Worm (Caenorhabditis elegans) whole organism, L3 larva: ENCODE results near the gene T06E8.8.
A peak's percentile ranks its signal among the peaks of the same experiment; 100 is the strongest.

Experiments used
- R02D3.7 ChIP-seq: fragments of 150-350 bp; optimal IDR thresholded peaks from 2 replicates; lab custom pipeline; 2014; ENCODE audit warnings: missing biosample characterization, missing genetic modification characterization
- aly-2 ChIP-seq: fragments of 150-350 bp; optimal IDR thresholded peaks from 2 replicates; lab custom pipeline; 2014; ENCODE audit warnings: missing biosample characterization, missing genetic modification characterization
- ama-1 ChIP-seq: fragments of 150-350 bp; optimal IDR thresholded peaks from 2 replicates; lab custom pipeline; 2018
- ceh-16 ChIP-seq: sonication (generic microtip); optimal IDR thresholded peaks from 2 replicates; lab custom pipeline; 2017; ENCODE audit warnings: missing biosample characterization, missing genetic modification characterization
- ceh-28 ChIP-seq: fragments of 150-350 bp; optimal IDR thresholded peaks from 2 replicates; lab custom pipeline; 2014; ENCODE audit warnings: missing biosample characterization, missing genetic modification reagents, missing genetic modification characterization
- ceh-9 ChIP-seq: sonication (generic microtip); optimal IDR thresholded peaks from 2 replicates; lab custom pipeline; 2018; ENCODE audit warnings: missing biosample characterization, missing genetic modification characterization
- daf-12 ChIP-seq: fragments of 150-350 bp; optimal IDR thresholded peaks from 2 replicates; lab custom pipeline; 2014; ENCODE audit warnings: missing biosample characterization, missing genetic modification reagents, missing genetic modification characterization
- egl-27 ChIP-seq: sonication (generic microtip); optimal IDR thresholded peaks from 4 replicates; lab custom pipeline; 2017; ENCODE audit warnings: missing biosample characterization, missing genetic modification reagents, missing genetic modification characterization
- egl-5 ChIP-seq: fragments of 150-350 bp; optimal IDR thresholded peaks from 2 replicates; lab custom pipeline; 2017; ENCODE audit warnings: missing biosample characterization, missing genetic modification reagents, missing genetic modification characterization, inconsistent platforms
- elt-3 ChIP-seq, 3 experiments: fragments of 150-350 bp in 1 of 3; sonication (generic microtip) in 2 of 3; optimal IDR thresholded peaks; 2 replicates in 2 of 3; 4 replicates in 1 of 3; lab custom pipeline; 2014 to 2017; ENCODE audit warnings: missing biosample characterization in 3 of 3, missing genetic modification characterization in 3 of 3
- eor-1 ChIP-seq, 2 experiments: fragments of 150-350 bp; optimal IDR thresholded peaks; 2 replicates each; lab custom pipeline; 2014 to 2018; ENCODE audit warnings: missing biosample characterization in 2 of 2, missing genetic modification characterization in 2 of 2
- fkh-10 ChIP-seq: sonication (generic microtip); optimal IDR thresholded peaks from 2 replicates; lab custom pipeline; 2017; ENCODE audit warnings: missing biosample characterization, missing genetic modification reagents, missing genetic modification characterization
- fos-1 ChIP-seq: fragments of 150-350 bp; optimal IDR thresholded peaks from 2 replicates; lab custom pipeline; 2014; ENCODE audit warnings: missing biosample characterization, missing genetic modification characterization
- hmg-11 ChIP-seq: sonication (generic microtip); optimal IDR thresholded peaks from 2 replicates; lab custom pipeline; 2016; ENCODE audit warnings: missing genetic modification characterization, missing compliant biosample characterization
- jun-1 ChIP-seq: fragments of 150-350 bp; optimal IDR thresholded peaks from 2 replicates; lab custom pipeline; 2014; ENCODE audit warnings: missing biosample characterization, missing genetic modification reagents, missing genetic modification characterization
- lin-15B ChIP-seq: fragments of 150-350 bp; optimal IDR thresholded peaks from 2 replicates; lab custom pipeline; 2014; ENCODE audit warnings: missing biosample characterization, missing genetic modification characterization
- lin-39 ChIP-seq: fragments of 150-350 bp; optimal IDR thresholded peaks from 2 replicates; lab custom pipeline; 2018; ENCODE audit warnings: missing biosample characterization, missing genetic modification reagents, missing genetic modification characterization
- lsy-12 ChIP-seq: sonication (generic microtip); optimal IDR thresholded peaks from 2 replicates; lab custom pipeline; 2016; ENCODE audit warnings: mild to moderate bottlenecking, missing genetic modification characterization, missing compliant biosample characterization
- mdl-1 ChIP-seq: fragments of 150-350 bp; optimal IDR thresholded peaks from 2 replicates; lab custom pipeline; 2014; ENCODE audit warnings: missing biosample characterization, missing genetic modification characterization
- nfya-1 ChIP-seq: sonication (generic microtip); optimal IDR thresholded peaks from 2 replicates; lab custom pipeline; 2017; ENCODE audit warnings: missing genetic modification characterization, mild to moderate bottlenecking, missing compliant biosample characterization, antibody characterized with exemption, moderate library complexity; ENCODE audit not compliant: insufficient read depth
- nhr-11 ChIP-seq: fragments of 150-350 bp; optimal IDR thresholded peaks from 2 replicates; lab custom pipeline; 2014; ENCODE audit warnings: missing biosample characterization, missing genetic modification characterization
- nhr-12 ChIP-seq: fragments of 150-350 bp; optimal IDR thresholded peaks from 2 replicates; lab custom pipeline; 2014; ENCODE audit warnings: missing biosample characterization, missing genetic modification characterization
- nhr-23 ChIP-seq: fragments of 150-350 bp; optimal IDR thresholded peaks from 2 replicates; lab custom pipeline; 2014; ENCODE audit warnings: missing biosample characterization, missing genetic modification reagents, missing genetic modification characterization
- nhr-237 ChIP-seq: fragments of 150-350 bp; optimal IDR thresholded peaks from 2 replicates; lab custom pipeline; 2014; ENCODE audit warnings: missing biosample characterization, missing genetic modification characterization
- nhr-25 ChIP-seq: sonication (generic microtip); optimal IDR thresholded peaks from 2 replicates; lab custom pipeline; 2017; ENCODE audit warnings: missing biosample characterization, missing genetic modification characterization
- nhr-28 ChIP-seq: fragments of 150-350 bp; optimal IDR thresholded peaks from 2 replicates; lab custom pipeline; 2014; ENCODE audit warnings: missing biosample characterization, missing genetic modification characterization
- nhr-43 ChIP-seq: sonication (generic microtip); optimal IDR thresholded peaks from 2 replicates; lab custom pipeline; 2016; ENCODE audit warnings: mild to moderate bottlenecking, missing genetic modification characterization, missing compliant biosample characterization; ENCODE audit not compliant: poor library complexity, severe bottlenecking
- nhr-67 ChIP-seq: fragments of 150-350 bp; optimal IDR thresholded peaks from 2 replicates; lab custom pipeline; 2014; ENCODE audit warnings: missing biosample characterization, missing genetic modification characterization
- nhr-76 ChIP-seq: fragments of 150-350 bp; sonication (generic microtip); optimal IDR thresholded peaks from 5 replicates; lab custom pipeline; 2014; ENCODE audit warnings: missing biosample characterization, missing genetic modification characterization
- pha-4 ChIP-seq: fragments of 150-350 bp; optimal IDR thresholded peaks from 2 replicates; lab custom pipeline; 2014; ENCODE audit warnings: missing biosample characterization, missing genetic modification reagents, missing genetic modification characterization
- skn-1 ChIP-seq: fragments of 150-350 bp; optimal IDR thresholded peaks from 2 replicates; lab custom pipeline; 2014; ENCODE audit warnings: missing biosample characterization, missing genetic modification characterization
- snpc-4 ChIP-seq: fragments of 150-350 bp; optimal IDR thresholded peaks from 2 replicates; lab custom pipeline; 2014; ENCODE audit warnings: missing biosample characterization, missing genetic modification characterization
- tbx-2 ChIP-seq: sonication (generic microtip); optimal IDR thresholded peaks from 2 replicates; lab custom pipeline; 2016; ENCODE audit warnings: mild to moderate bottlenecking, missing genetic modification characterization, missing compliant biosample characterization
- unc-39 ChIP-seq: sonication (generic microtip); optimal IDR thresholded peaks from 4 replicates; lab custom pipeline; 2017; ENCODE audit warnings: missing biosample characterization, missing genetic modification characterization
- unc-62 ChIP-seq: fragments of 150-350 bp; sonication (generic microtip); optimal IDR thresholded peaks from 4 replicates; lab custom pipeline; 2014; ENCODE audit warnings: missing biosample characterization, missing genetic modification reagents, missing genetic modification characterization
- zag-1 ChIP-seq: fragments of 150-350 bp; optimal IDR thresholded peaks from 2 replicates; lab custom pipeline; 2014; ENCODE audit warnings: missing biosample characterization, missing genetic modification characterization
- ztf-11 ChIP-seq: fragments of 150-350 bp; optimal IDR thresholded peaks from 2 replicates; lab custom pipeline; 2014; ENCODE audit warnings: missing biosample characterization, missing genetic modification characterization
- ztf-4 ChIP-seq: fragments of 150-350 bp; optimal IDR thresholded peaks from 2 replicates; lab custom pipeline; 2014; ENCODE audit warnings: missing biosample characterization, missing genetic modification characterization

The T06E8.8 gene

DNA sequence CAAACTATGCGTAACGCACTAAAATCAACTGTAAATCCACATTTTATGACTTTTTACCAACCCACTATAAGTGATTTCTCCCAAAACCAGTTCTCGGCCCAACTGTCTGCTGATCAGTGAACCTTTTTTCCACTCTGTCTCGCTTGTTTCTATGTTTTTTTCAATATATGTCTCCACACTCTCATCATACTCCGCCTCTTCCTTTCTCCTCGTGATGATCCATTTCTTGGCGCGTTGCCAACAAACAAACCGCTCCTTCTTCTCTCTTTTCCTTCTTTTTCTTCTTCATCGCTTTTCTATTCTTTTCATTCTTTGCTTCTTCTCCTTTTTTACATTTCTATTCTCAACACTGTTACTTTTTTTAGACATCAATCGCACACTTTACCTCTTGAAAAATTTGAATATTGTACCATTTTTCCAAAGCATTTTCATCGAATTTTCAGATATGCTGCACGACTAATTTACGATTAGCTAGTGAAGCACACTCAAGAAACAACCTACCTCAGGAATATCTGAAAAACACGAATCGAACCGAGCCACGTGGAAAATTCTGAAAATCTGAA lies at the start of gene T06E8.8:
Gene T06E8.8 (plus strand): TSS at position 513 of the 563 bp plus-strand sequence.
- TF ChIP-seq nhr-25 (tag; lab: Kevin White, UChicago) (peak; percentile 63), snpc-4 (tag; lab: Kevin White, UChicago) (peak; percentile 26), pha-4 (tag; lab: Kevin White, UChicago) (peak; percentile 89), lin-15B (tag; lab: Kevin White, UChicago) (no peak), eor-1 (tag; optimal IDR thresholded peaks at IDR 0.05; lab: Kevin White, UChicago) (no peak), nhr-76 (tag; lab: Kevin White, UChicago) (no peak), ceh-28 (tag; lab: Kevin White, UChicago) (peak; percentile 15), ceh-16 (no peak), hmg-11 (tag; lab: Kevin White, UChicago) (peak; percentile 39), aly-2 (tag; lab: Kevin White, UChicago) (no peak), fkh-10 (GFP tag; lab: Kevin White, UChicago) (no peak), lsy-12 (peak; percentile 18), unc-62 (GFP tag; lab: Kevin White, UChicago) (no peak), R02D3.7 (no peak), mdl-1 (tag; lab: Kevin White, UChicago) (peak; percentile 16), nhr-12 (tag; lab: Kevin White, UChicago) (no peak), lin-39 (tag; lab: Kevin White, UChicago) (peak; percentile 52), jun-1 (tag; lab: Kevin White, UChicago) (peak; percentile 65), nhr-43 (tag; lab: Kevin White, UChicago) (peak; percentile 71), nhr-23 (tag; lab: Kevin White, UChicago) (peak; percentile 84), ztf-4 (tag; lab: Kevin White, UChicago) (no peak), zag-1 (tag; lab: Kevin White, UChicago) (no peak), nfya-1 (tag; lab: Kevin White, UChicago) (peak; percentile 63), skn-1 (tag; lab: Kevin White, UChicago) (no peak), egl-5 (tag; lab: Kevin White, UChicago) (no peak), elt-3 (tag; optimal IDR thresholded peaks at IDR 0.05; lab: Kevin White, UChicago) (peak in 1 of 3 experiments; percentile 2), tbx-2 (tag; lab: Kevin White, UChicago) (no peak), nhr-67 (tag; lab: Kevin White, UChicago) (no peak)

DNA sequence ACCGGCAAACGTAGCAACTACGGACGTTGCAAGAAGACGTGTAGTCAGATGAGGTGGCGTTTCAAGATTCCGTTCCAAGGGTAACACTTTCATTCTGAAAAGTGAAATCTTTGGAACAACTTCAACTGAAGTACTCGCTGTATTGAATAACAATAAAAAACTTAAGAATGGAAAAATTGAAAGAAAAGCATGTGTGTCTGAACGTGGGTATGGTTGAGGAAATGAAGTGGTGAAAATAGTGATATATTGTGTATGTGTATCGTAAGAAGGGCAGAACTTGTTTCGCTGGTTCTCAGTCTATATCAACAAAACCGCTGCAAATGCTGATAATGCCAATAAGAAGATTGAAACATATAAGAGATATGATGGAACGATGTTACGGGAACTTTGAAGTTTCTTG lies 47.8 kb upstream of the T06E8.8 start, which contains the start of gene K08H10.6:
Gene K08H10.6 (minus strand): TSS at position 101 of the 400 bp plus-strand sequence.
- TF ChIP-seq ceh-9, result no peak
- no peak for TF ChIP-seq ztf-11 (tag; lab: Kevin White, UChicago)

DNA sequence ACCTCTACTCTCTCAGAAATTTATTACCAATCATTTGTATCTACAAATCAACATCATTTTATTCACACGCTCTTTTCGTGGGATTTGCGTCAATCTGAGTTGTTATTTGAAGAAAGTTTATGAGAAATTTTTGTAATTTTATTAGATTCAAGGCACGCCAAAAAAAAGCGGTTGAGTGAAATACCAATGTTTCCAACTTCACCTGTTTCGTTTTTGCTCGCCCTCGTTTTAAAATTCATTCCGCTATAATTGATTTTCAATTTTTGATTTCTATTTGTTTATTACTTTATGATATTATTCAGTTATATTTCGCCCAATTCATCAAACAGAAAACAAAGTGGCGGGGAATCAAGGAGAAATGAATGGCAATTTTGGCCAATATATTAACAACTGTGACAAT lies 42.8 kb upstream of the T06E8.8 start, which contains the start of gene K08H10.10:
Gene K08H10.10 (plus strand): TSS at position 301 of the 400 bp plus-strand sequence.
- no peak for TF ChIP-seq unc-39 (tag; lab: Kevin White, UChicago)
- TF ChIP-seq daf-12, result no peak
- no peak for TF ChIP-seq aly-2 (tag; lab: Kevin White, UChicago)
- TF ChIP-seq fos-1 (tag; lab: Kevin White, UChicago), result no peak

DNA sequence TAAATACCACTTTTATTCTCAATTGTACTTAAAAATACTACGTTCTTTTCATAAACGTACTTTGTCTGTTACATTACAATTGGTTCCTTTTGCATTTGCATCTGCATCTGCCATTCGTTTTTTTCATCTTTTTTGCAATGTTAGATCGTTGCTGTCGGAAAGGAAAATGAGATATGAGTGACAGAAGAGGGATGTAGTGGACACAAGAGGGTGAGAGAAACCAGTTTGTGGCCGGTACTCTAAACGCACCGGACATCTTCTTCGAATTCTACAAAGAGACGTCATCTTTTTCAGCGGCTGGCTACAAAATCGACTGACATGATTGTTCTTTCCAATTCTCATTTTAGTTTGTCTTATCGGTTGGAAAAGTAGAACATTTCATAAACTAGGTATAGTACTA lies 40.8 kb upstream of the T06E8.8 start:
- TF ChIP-seq egl-5 (tag; lab: Kevin White, UChicago) (no peak), unc-62 (GFP tag; lab: Kevin White, UChicago) (peak; percentile 78), ceh-9 (no peak), zag-1 (tag; lab: Kevin White, UChicago) (no peak), ama-1 (no peak), nfya-1 (tag; lab: Kevin White, UChicago) (peak; percentile 24), nhr-11 (tag; lab: Kevin White, UChicago) (no peak), aly-2 (tag; lab: Kevin White, UChicago) (no peak), egl-27 (tag; lab: Kevin White, UChicago) (peak; percentile 5), nhr-237 (tag; lab: Kevin White, UChicago) (no peak), nhr-25 (tag; lab: Kevin White, UChicago) (peak; percentile 78), nhr-28 (tag; lab: Kevin White, UChicago) (no peak)
